Worm (Caenorhabditis elegans): ENCODE results near the gene Y82E9BR.5.

Gene Y82E9BR.5

DNA sequence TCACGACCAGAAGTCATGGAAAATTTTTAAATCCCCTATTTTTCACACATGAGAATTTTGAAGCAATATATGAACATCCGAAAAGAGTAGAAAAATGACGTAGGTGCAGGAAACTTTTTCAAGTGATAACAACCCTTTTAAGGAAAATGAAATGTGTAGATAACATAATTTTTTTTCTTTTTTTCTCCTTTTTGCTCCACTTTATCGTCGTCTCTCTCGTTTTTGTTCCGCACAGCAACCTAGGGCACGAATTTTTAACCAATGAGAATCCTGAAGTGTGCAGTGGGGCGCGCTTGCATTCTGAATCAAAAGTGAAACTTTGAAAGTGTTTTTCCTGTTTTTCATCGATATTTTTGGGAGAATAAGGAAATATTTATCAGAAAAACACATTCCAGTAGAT, 8.6 kb downstream of the Y82E9BR.5 start:
- no peak for TF ChIP-seq F57C9.4 (tag; optimal IDR thresholded peaks at IDR 0.05)
- TF ChIP-seq egrh-3 (GFP tag; IDR thresholded peaks at IDR 0.05) = no peak
- TF ChIP-seq mcd-1 (GFP tag; IDR thresholded peaks at IDR 0.05) = peak; percentile 80
- peak; percentile 52 for TF ChIP-seq atf-7 (tag; optimal IDR thresholded peaks at IDR 0.05)
- no peak for TF ChIP-seq dpl-1 (GFP tag; optimal IDR thresholded peaks at IDR 0.05)
- TF ChIP-seq ztf-28 (GFP tag; IDR thresholded peaks at IDR 0.05) = no peak
- no peak for TF ChIP-seq snpc-3.4 (tag; optimal IDR thresholded peaks at IDR 0.05)
- no peak for TF ChIP-seq lag-1 (GFP tag; IDR thresholded peaks at IDR 0.05)
- no peak for TF ChIP-seq sdz-38 (tag; optimal IDR thresholded peaks at IDR 0.05)
- peak; percentile 38; the same call in 1 of the 2 replicates for TF ChIP-seq nfyb-1 (GFP tag; IDR thresholded peaks at IDR 0.05)
- TF ChIP-seq nhr-80 (tag; optimal IDR thresholded peaks at IDR 0.05) = peak; percentile 94
- no peak for TF ChIP-seq C17E4.6 (GFP tag; IDR thresholded peaks at IDR 0.05)
- no peak for TF ChIP-seq K11D2.4 (GFP tag; IDR thresholded peaks at IDR 0.05)
- TF ChIP-seq let-607 (tag; optimal IDR thresholded peaks at IDR 0.05) = peak in 1 of 2 experiments; percentile 40

DNA sequence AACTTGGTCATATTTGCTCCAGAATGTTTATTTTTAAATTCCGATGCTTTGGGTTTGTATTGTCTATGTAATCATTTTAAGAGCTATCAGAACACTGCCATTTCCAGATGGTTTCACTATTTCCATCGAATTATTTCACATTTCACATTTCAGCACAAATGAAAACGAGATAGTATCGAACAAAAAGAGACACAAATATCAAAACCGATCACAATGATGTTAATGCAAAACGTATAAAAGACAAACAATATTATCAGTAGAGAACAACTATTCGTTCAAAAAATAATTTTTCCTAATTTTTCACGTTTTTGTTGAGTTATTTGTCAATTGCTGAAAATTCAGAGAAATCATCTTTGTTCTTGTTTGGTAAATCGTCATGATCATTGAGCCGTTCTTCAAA, 11.2 kb downstream of the Y82E9BR.5 start:
- TF ChIP-seq nhr-80 (tag; optimal IDR thresholded peaks at IDR 0.05) (peak; percentile 67), F37B4.10 (GFP tag; IDR thresholded peaks at IDR 0.05) (no peak), snpc-4 (GFP tag; optimal IDR thresholded peaks at IDR 0.05) (no peak), snpc-4 (tag; optimal IDR thresholded peaks at IDR 0.05) (no peak), lsl-1 (GFP tag; optimal IDR thresholded peaks at IDR 0.05) (no peak)

DNA sequence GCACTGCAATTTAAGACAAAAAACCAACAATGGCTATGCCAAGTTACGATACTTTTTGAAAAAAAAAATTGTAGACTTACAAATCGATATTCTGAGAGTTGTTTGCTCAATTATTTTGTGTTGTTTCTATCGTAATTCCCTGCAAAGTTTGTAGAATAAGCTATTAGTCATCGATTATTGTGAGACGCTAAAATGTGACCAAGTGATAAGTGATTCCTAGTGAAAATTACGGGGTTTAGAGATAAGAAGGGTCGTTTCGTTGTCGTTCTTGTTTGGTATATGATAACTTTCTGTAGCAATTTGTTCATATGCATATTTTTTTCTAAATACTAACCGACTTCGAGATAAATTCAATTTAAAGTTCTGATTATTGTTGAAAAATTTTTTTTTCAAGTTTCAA, 14.0 kb downstream of the Y82E9BR.5 start:
- no peak for TF ChIP-seq Y79H2A.3 (GFP tag; conservative IDR thresholded peaks at IDR 0.05)
- TF ChIP-seq nhr-80 (tag; optimal IDR thresholded peaks at IDR 0.05) = peak; percentile 38
- no peak for TF ChIP-seq ceh-27 (GFP tag; optimal IDR thresholded peaks at IDR 0.05)
- no peak for TF ChIP-seq athp-1 (tag; optimal IDR thresholded peaks at IDR 0.05)
- no peak for TF ChIP-seq bed-1 (GFP tag; IDR thresholded peaks at IDR 0.05)

DNA sequence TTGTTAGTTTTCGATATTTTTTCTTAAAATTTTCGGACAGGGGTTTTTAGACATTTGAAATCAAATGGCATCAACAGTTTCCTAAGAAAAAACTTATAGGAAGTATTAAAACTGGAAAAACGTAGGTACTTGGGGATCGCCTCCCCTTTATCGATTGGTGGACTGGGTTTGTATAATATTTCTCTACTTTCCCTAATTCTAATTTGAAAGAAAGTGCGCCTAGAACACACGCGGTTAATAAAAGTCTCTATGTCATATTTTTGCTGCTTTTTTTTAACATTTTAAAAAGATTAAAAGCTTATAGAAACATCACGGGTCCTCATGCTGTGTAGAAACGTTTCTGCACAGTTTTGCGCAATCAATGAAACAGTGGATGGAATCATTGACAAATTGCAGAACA, 15.5 kb downstream of the Y82E9BR.5 start, which contains the start of gene pals-16:
Gene pals-16 (plus strand): TSS at position 301 of the 400 bp plus-strand sequence.
- no peak for TF ChIP-seq B0019.2 (GFP tag; conservative IDR thresholded peaks at IDR 0.05)
- no peak for TF ChIP-seq tlf-1 (GFP tag; optimal IDR thresholded peaks at IDR 0.05)
- no peak for TF ChIP-seq Y56A3A.18 (GFP tag; IDR thresholded peaks at IDR 0.05)
- no peak for TF ChIP-seq dpl-1 (GFP tag; optimal IDR thresholded peaks at IDR 0.05)
- no peak for TF ChIP-seq Y53F4B.3 (GFP tag; IDR thresholded peaks at IDR 0.05)
- no peak for TF ChIP-seq let-607 (tag; optimal IDR thresholded peaks at IDR 0.05)
- TF ChIP-seq hlh-12 (tag; optimal IDR thresholded peaks at IDR 0.05) = no peak
- TF ChIP-seq snpc-4 (GFP tag; optimal IDR thresholded peaks at IDR 0.05) = no peak
- TF ChIP-seq snpc-4 (tag; optimal IDR thresholded peaks at IDR 0.05) = no peak

DNA sequence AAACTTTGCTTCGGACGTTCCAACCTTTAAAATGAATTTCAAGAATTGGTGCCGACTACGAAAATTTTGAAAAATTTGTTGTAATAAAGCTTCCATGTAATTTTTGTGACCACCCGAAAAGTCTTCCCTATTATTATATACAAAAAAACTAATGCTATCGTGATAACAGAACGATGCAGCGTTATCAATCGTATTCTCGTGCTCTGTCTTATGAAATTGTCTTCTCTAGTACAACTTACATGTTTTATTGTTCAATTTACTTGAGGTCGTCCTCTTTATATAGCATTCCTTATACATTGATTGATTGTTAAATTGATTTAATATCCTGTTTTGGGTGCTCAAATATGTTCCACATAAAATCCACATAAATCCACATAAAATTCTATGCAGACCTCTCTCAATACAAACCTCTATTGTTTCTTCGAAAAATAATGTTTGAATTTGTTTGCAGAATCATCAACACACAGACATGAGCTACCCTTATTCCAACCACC, 17.4 kb downstream of the Y82E9BR.5 start, which contains the start of gene pals-19:
Gene pals-19 (plus strand): TSS at position 444 of the 494 bp plus-strand sequence.
- TF ChIP-seq nhr-80 (tag; optimal IDR thresholded peaks at IDR 0.05) = peak; percentile 69
- no peak for TF ChIP-seq F55B11.4 (tag; optimal IDR thresholded peaks at IDR 0.05; ENCODE audit: borderline replicate concordance, insufficient read depth)

DNA sequence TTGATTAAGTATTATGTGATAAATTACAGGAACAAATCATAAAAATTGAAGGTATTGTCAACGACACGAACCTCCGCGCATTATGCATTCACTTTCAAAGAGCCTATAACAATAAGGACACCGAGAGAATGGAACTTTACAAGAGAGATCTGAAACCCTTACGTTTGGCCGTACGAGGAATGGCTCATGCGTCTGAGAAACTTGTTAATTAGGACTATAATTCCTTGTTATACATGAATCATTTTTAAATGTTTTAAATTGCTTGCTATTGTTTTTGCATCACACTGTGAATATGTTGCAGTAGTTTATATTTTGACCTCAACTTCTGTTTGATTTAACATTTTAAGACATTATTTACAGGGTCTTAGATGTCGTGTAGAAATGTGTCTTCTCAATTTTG, 18.9 kb downstream of the Y82E9BR.5 start, which contains the start of gene pals-18:
Gene pals-18 (plus strand): TSS at position 301 of the 400 bp plus-strand sequence.
- no peak for TF ChIP-seq die-1 (tag; optimal IDR thresholded peaks at IDR 0.05)
- TF ChIP-seq F22D6.2 (tag; optimal IDR thresholded peaks at IDR 0.05) = no peak
- no peak for TF ChIP-seq F39B2.1 (GFP tag; IDR thresholded peaks at IDR 0.05)
- TF ChIP-seq nhr-179 (tag; optimal IDR thresholded peaks at IDR 0.05) = no peak
- TF ChIP-seq cebp-2 (GFP tag; IDR thresholded peaks at IDR 0.05) = no peak
- no peak for TF ChIP-seq bed-1 (GFP tag; IDR thresholded peaks at IDR 0.05)
- TF ChIP-seq hlh-26 (GFP tag; conservative IDR thresholded peaks at IDR 0.05) = no peak
- TF ChIP-seq F49E8.2 (tag; optimal IDR thresholded peaks at IDR 0.05; ENCODE audit: insufficient read depth) = no peak
- TF ChIP-seq unc-62 (GFP tag; optimal IDR thresholded peaks at IDR 0.05) = no peak
- no peak for TF ChIP-seq sea-2 (GFP tag; IDR thresholded peaks at IDR 0.05)
- no peak for TF ChIP-seq ekl-4 (GFP tag; IDR thresholded peaks at IDR 0.05)
- TF ChIP-seq hmg-20 (GFP tag; IDR thresholded peaks at IDR 0.05) = no peak
- no peak for TF ChIP-seq let-526 (GFP tag; IDR thresholded peaks at IDR 0.05)
- no peak for TF ChIP-seq attf-6 (GFP tag; IDR thresholded peaks at IDR 0.05)

Data from whole organism, young adult.